Fruit fly (Drosophila melanogaster): ENCODE data around the gene CG7691.

dm6 chr3R:18582236-18582635 is 22.6 kb downstream of the CG7691 start:
- TF ChIP-seq CG34376 (GFP tag; optimal IDR thresholded peaks at IDR 0.05), result no peak
- no peak for TF ChIP-seq tap (tag; optimal IDR thresholded peaks at IDR 0.05)
- TF ChIP-seq sens (GFP tag), result peak; percentile 39
- no peak for TF ChIP-seq Abd-B (GFP tag; optimal IDR thresholded peaks at IDR 0.05)
- TF ChIP-seq CG7963 (GFP tag; IDR thresholded peaks at IDR 0.05; ENCODE audit: partially characterized antibody), result no peak
- TF ChIP-seq Hsf (GFP tag; optimal IDR thresholded peaks at IDR 0.05), result no peak
- TF ChIP-seq CG8478 (optimal IDR thresholded peaks at IDR 0.05), result no peak
- no peak for TF ChIP-seq CG8359 (GFP tag; optimal IDR thresholded peaks at IDR 0.05; ENCODE audit: borderline replicate concordance)
- TF ChIP-seq kay (GFP tag; optimal IDR thresholded peaks at IDR 0.05), result no peak
- no peak for TF ChIP-seq toy (GFP tag; IDR thresholded peaks at IDR 0.05)
- no peak for TF ChIP-seq Xbp1 (GFP tag; optimal IDR thresholded peaks at IDR 0.05)
- no peak for TF ChIP-seq Rfx (GFP tag; IDR thresholded peaks at IDR 0.05)
- TF ChIP-seq slou (GFP tag; optimal IDR thresholded peaks at IDR 0.05), result no peak

All from whole organism, embryonic.